Worm (Caenorhabditis elegans) whole organism, late embryonic: Measurements from ENCODE around the gene mex-1.

Experiments
- ama-1 ChIP-seq: fragments of 150-350 bp; optimal IDR thresholded peaks from 2 replicates; lab custom pipeline; 2014
- ceh-45 ChIP-seq: fragments of 200-800 bp; sonication (Bioruptor generic); IDR thresholded peaks from 2 replicates; pipeline ENCODE4 v1.3.6; 2022; ENCODE audit warnings: missing genetic modification reagents, missing genetic modification characterization, missing compliant biosample characterization
- che-1 ChIP-seq: sonication (generic microtip); optimal IDR thresholded peaks from 2 replicates; lab custom pipeline; 2016; ENCODE audit warnings: mild to moderate bottlenecking, missing genetic modification characterization, missing compliant biosample characterization
- dmd-4 ChIP-seq: sonication (generic microtip); optimal IDR thresholded peaks from 2 replicates; lab custom pipeline; 2016; ENCODE audit warnings: borderline replicate concordance, missing genetic modification characterization, missing compliant biosample characterization
- elt-2 ChIP-seq: sonication (generic microtip); optimal IDR thresholded peaks from 2 replicates; lab custom pipeline; 2016; ENCODE audit warnings: missing genetic modification reagents, missing genetic modification characterization, missing compliant biosample characterization
- hlh-30 ChIP-seq: sonication (generic microtip); optimal IDR thresholded peaks from 2 replicates; lab custom pipeline; 2017; ENCODE audit warnings: antibody characterized with exemption, missing genetic modification characterization, missing compliant biosample characterization; ENCODE audit not compliant: insufficient read depth
- madf-2 ChIP-seq: sonication (generic microtip); optimal IDR thresholded peaks from 2 replicates; lab custom pipeline; 2017; ENCODE audit warnings: missing genetic modification characterization, missing compliant biosample characterization
- pha-4 ChIP-seq: fragments of 150-350 bp; optimal IDR thresholded peaks from 2 replicates; lab custom pipeline; 2018; ENCODE audit warnings: missing biosample characterization, missing genetic modification reagents, missing genetic modification characterization
- pros-1 ChIP-seq: fragments of 150-350 bp; optimal IDR thresholded peaks from 2 replicates; lab custom pipeline; 2014; ENCODE audit warnings: missing biosample characterization, missing genetic modification reagents, missing genetic modification characterization
- tbx-2 ChIP-seq: sonication (generic microtip); optimal IDR thresholded peaks from 2 replicates; lab custom pipeline; 2016; ENCODE audit warnings: missing genetic modification characterization, missing compliant biosample characterization

- TF ChIP-seq madf-2 (tag; lab: Kevin White, UChicago): no peak
- TF ChIP-seq elt-2: no peak
- no peak for TF ChIP-seq pros-1
- no peak for TF ChIP-seq che-1
- no peak for TF ChIP-seq ceh-45
- TF ChIP-seq pha-4 (tag; lab: Kevin White, UChicago): no peak
- no peak for TF ChIP-seq ama-1 (lab: Kevin White, UChicago)
- TF ChIP-seq tbx-2 (tag; lab: Kevin White, UChicago): no peak
- no peak for TF ChIP-seq hlh-30 (tag; lab: Kevin White, UChicago)
- TF ChIP-seq dmd-4 (tag; lab: Kevin White, UChicago): no peak
These were observed 37.5 kb downstream of the mex-1 start for ce11 chrII:12005981-12006380.
